Fruit fly (Drosophila melanogaster) whole organism, embryonic: ENCODE data around the gene Herc4.

ENCODE experiments used
- Aef1 ChIP-seq: fragments of 200-800 bp; sonication (Bioruptor generic); IDR thresholded peaks from 3 replicates; pipeline ENCODE4 v1.3.6; 2022; ENCODE audit warnings: missing biosample characterization, missing genetic modification characterization
- CG12391 ChIP-seq: fragments of 200-800 bp; sonication (Bioruptor generic); optimal IDR thresholded peaks from 3 replicates; lab custom pipeline; 2018; ENCODE audit warnings: missing biosample characterization, mild to moderate bottlenecking, missing genetic modification characterization, moderate library complexity
- CG15011 ChIP-seq: fragments of 200-800 bp; sonication (Bioruptor generic); optimal IDR thresholded peaks from 3 replicates; lab custom pipeline; 2018; ENCODE audit warnings: missing biosample characterization, mild to moderate bottlenecking, missing genetic modification characterization
- CG15479 ChIP-seq: fragments of 200-800 bp; sonication (Bioruptor generic); optimal IDR thresholded peaks from 3 replicates; lab custom pipeline; 2019; ENCODE audit warnings: missing biosample characterization, mild to moderate bottlenecking, missing genetic modification characterization, moderate library complexity
- CG4820 ChIP-seq: fragments of 200-800 bp; sonication (Bioruptor generic); optimal IDR thresholded peaks from 3 replicates; lab custom pipeline; 2016; ENCODE audit warnings: missing biosample characterization, missing genetic modification characterization
- CG4854 ChIP-seq: fragments of 200-800 bp; sonication (Bioruptor generic); optimal IDR thresholded peaks from 2 replicates; lab custom pipeline; 2016; ENCODE audit warnings: missing biosample characterization, missing genetic modification characterization, inconsistent platforms
- CG6254 ChIP-seq: fragments of 200-800 bp; sonication (Bioruptor generic); optimal IDR thresholded peaks from 3 replicates; lab custom pipeline; 2017; ENCODE audit warnings: mild to moderate bottlenecking, missing biosample characterization, missing genetic modification reagents, missing genetic modification characterization
- CG6689 ChIP-seq: fragments of 200-800 bp; sonication (Bioruptor generic); IDR thresholded peaks from 2 replicates; pipeline ENCODE4 v1.3.6; 2022; ENCODE audit warnings: missing biosample characterization, missing genetic modification characterization
- CG7745 ChIP-seq: fragments of 200-800 bp; sonication (Bioruptor generic); optimal IDR thresholded peaks from 2 replicates; lab custom pipeline; 2018; ENCODE audit warnings: missing biosample characterization, mild to moderate bottlenecking, missing genetic modification characterization, moderate library complexity
- CG8281 ChIP-seq: fragments of 200-800 bp; sonication (Bioruptor generic); optimal IDR thresholded peaks from 2 replicates; lab custom pipeline; 2018; ENCODE audit warnings: missing biosample characterization, mild to moderate bottlenecking, missing genetic modification characterization, moderate library complexity
- CG8388 ChIP-seq: fragments of 200-800 bp; sonication (Bioruptor generic); optimal IDR thresholded peaks from 2 replicates; lab custom pipeline; 2019; ENCODE audit warnings: missing biosample characterization, mild to moderate bottlenecking, missing genetic modification characterization, moderate library complexity
- CG8765 ChIP-seq: fragments of 200-800 bp; sonication (Bioruptor generic); IDR thresholded peaks from 2 replicates; pipeline ENCODE4 v1.3.6; 2022; ENCODE audit warnings: missing biosample characterization, missing genetic modification characterization
- Camta ChIP-seq: fragments of 200-800 bp; sonication (Bioruptor generic); optimal IDR thresholded peaks from 2 replicates; lab custom pipeline; 2016; ENCODE audit warnings: missing biosample characterization, missing genetic modification characterization
- D ChIP-seq, 2 experiments: fragments of 200-800 bp in 1 of 2; fragments of >200 bp in 1 of 2; sonication (Bioruptor generic) in 1 of 2; optimal IDR thresholded peaks; 2 replicates in 1 of 2; 3 replicates in 1 of 2; lab custom pipeline; 2017; ENCODE audit warnings: mild to moderate bottlenecking in 1 of 2, missing biosample characterization in 1 of 2, missing genetic modification characterization in 1 of 2, missing genetic modification reagents in 1 of 2
- Dip2 ChIP-seq: fragments of 200-800 bp; sonication (Bioruptor generic); IDR thresholded peaks from 2 replicates; pipeline ENCODE4 v1.3.6; 2022; ENCODE audit warnings: missing biosample characterization, missing genetic modification characterization
- Doc2 ChIP-seq: fragments of 200-800 bp; sonication (Bioruptor generic); IDR thresholded peaks from 2 replicates; pipeline ENCODE4 v1.3.6; 2022; ENCODE audit warnings: missing biosample characterization, missing genetic modification characterization
- GATAe ChIP-seq: fragments of 200-800 bp; sonication (Bioruptor generic); conservative IDR thresholded peaks from 2 replicates; pipeline ENCODE4 v1.3.6; 2022; ENCODE audit warnings: missing biosample characterization, missing genetic modification characterization
- HHEX ChIP-seq: fragments of 200-800 bp; sonication (Bioruptor generic); optimal IDR thresholded peaks from 3 replicates; lab custom pipeline; 2017; ENCODE audit warnings: missing biosample characterization, mild to moderate bottlenecking, missing genetic modification characterization, missing genetic modification reagents
- HmgZ ChIP-seq: fragments of 200-800 bp; sonication (Bioruptor generic); optimal IDR thresholded peaks from 2 replicates; lab custom pipeline; 2018; ENCODE audit warnings: missing biosample characterization, mild to moderate bottlenecking, missing genetic modification characterization
- Hmx ChIP-seq: fragments of 200-800 bp; sonication (Bioruptor generic); optimal IDR thresholded peaks from 2 replicates; lab custom pipeline; 2016; ENCODE audit warnings: missing biosample characterization, missing genetic modification characterization
- Hr3 ChIP-seq: fragments of 200-800 bp; sonication (Bioruptor generic); optimal IDR thresholded peaks from 3 replicates; lab custom pipeline; 2016; ENCODE audit warnings: missing biosample characterization, missing genetic modification characterization
- Med ChIP-seq: fragments of 200-800 bp; sonication (Bioruptor generic); peaks from one replicate; lab custom pipeline; 2016; ENCODE audit warnings: missing biosample characterization, missing genetic modification characterization, mild to moderate bottlenecking, inconsistent platforms, moderate library complexity
- Mrtf ChIP-seq: fragments of 200-800 bp; sonication (Bioruptor generic); IDR thresholded peaks from 3 replicates; pipeline ENCODE4 v1.3.6; 2022; ENCODE audit warnings: missing biosample characterization, missing genetic modification characterization
- NK7.1 ChIP-seq: fragments of 200-800 bp; sonication (Bioruptor generic); optimal IDR thresholded peaks from 3 replicates; lab custom pipeline; 2016; ENCODE audit warnings: missing biosample characterization, missing genetic modification characterization
- Neu2 ChIP-seq: fragments of 200-800 bp; sonication (Bioruptor generic); optimal IDR thresholded peaks from 3 replicates; lab custom pipeline; 2016; ENCODE audit warnings: missing biosample characterization, missing genetic modification characterization, borderline replicate concordance
- NfI ChIP-seq: fragments of 200-800 bp; sonication (Bioruptor generic); optimal IDR thresholded peaks from 3 replicates; lab custom pipeline; 2018; ENCODE audit warnings: missing biosample characterization, mild to moderate bottlenecking, missing genetic modification characterization, moderate library complexity
- Sin3A ChIP-seq: fragments of >200 bp; optimal IDR thresholded peaks from 2 replicates; lab custom pipeline; 2018
- Sry-β ChIP-seq: fragments of 200-800 bp; sonication (Bioruptor generic); optimal IDR thresholded peaks from 2 replicates; lab custom pipeline; 2018; ENCODE audit warnings: missing biosample characterization, mild to moderate bottlenecking, missing genetic modification characterization, moderate library complexity
- Taf1 ChIP-seq: fragments of 200-800 bp; sonication (Bioruptor generic); IDR thresholded peaks from 2 replicates; pipeline ENCODE4 v1.3.6; 2022; ENCODE audit warnings: missing biosample characterization, missing genetic modification characterization
- Vsx1 ChIP-seq: fragments of 200-800 bp; sonication (Bioruptor generic); optimal IDR thresholded peaks from 2 replicates; lab custom pipeline; 2017; ENCODE audit warnings: missing biosample characterization, mild to moderate bottlenecking, missing genetic modification characterization, missing genetic modification reagents
- bbx ChIP-seq: fragments of 200-800 bp; sonication (Bioruptor generic); IDR thresholded peaks from 2 replicates; pipeline ENCODE4 v1.3.6; 2022; ENCODE audit warnings: missing biosample characterization, missing genetic modification characterization; ENCODE audit not compliant: partially characterized antibody
- chinmo ChIP-seq: fragments of 200-800 bp; sonication (Bioruptor generic); IDR thresholded peaks from 4 replicates; pipeline ENCODE4 v1.3.6; 2022; ENCODE audit warnings: missing biosample characterization, missing genetic modification characterization; ENCODE audit not compliant: partially characterized antibody
- fd102C ChIP-seq: fragments of 200-800 bp; sonication (Bioruptor generic); optimal IDR thresholded peaks from 2 replicates; lab custom pipeline; 2018; ENCODE audit warnings: missing biosample characterization, mild to moderate bottlenecking, missing genetic modification characterization, moderate library complexity
- gcm2 ChIP-seq: fragments of 200-800 bp; sonication (Bioruptor generic); optimal IDR thresholded peaks from 2 replicates; lab custom pipeline; 2016; ENCODE audit warnings: missing biosample characterization, missing genetic modification characterization
- hbn ChIP-seq: fragments of 200-800 bp; sonication (Bioruptor generic); IDR thresholded peaks from 2 replicates; pipeline ENCODE4 v1.3.6; 2022; ENCODE audit warnings: missing biosample characterization, missing genetic modification characterization; ENCODE audit not compliant: partially characterized antibody
- lab ChIP-seq: fragments of 200-800 bp; sonication (Bioruptor generic); optimal IDR thresholded peaks from 3 replicates; lab custom pipeline; 2017; ENCODE audit warnings: missing biosample characterization, missing genetic modification characterization, mild to moderate bottlenecking, moderate library complexity, missing genetic modification reagents
- lilli ChIP-seq: fragments of 200-800 bp; sonication (Bioruptor generic); optimal IDR thresholded peaks from 3 replicates; lab custom pipeline; 2016; ENCODE audit warnings: missing biosample characterization, missing genetic modification characterization
- nerfin-2 ChIP-seq: fragments of 200-800 bp; sonication (Bioruptor generic); IDR thresholded peaks from 2 replicates; pipeline ENCODE4 v1.3.6; 2022; ENCODE audit warnings: missing biosample characterization, missing genetic modification characterization; ENCODE audit not compliant: partially characterized antibody
- pan ChIP-seq, 4 experiments: fragments of >200 bp in 3 of 4; fragments of 200-800 bp in 1 of 4; sonication (Bioruptor generic) in 1 of 4; optimal IDR thresholded peaks in 3 of 4; IDR thresholded peaks in 1 of 4; 2 replicates each; pipeline versions ENCODE4 v1.3.6 to Lab custom; 2017 to 2022; ENCODE audit warnings: missing biosample characterization in 2 of 4, missing genetic modification characterization in 2 of 4, mixed read lengths in 1 of 4
- pita ChIP-seq: fragments of 200-800 bp; sonication (Bioruptor generic); optimal IDR thresholded peaks from 2 replicates; lab custom pipeline; 2017; ENCODE audit warnings: missing biosample characterization, mild to moderate bottlenecking, missing genetic modification characterization
- psq ChIP-seq: fragments of 200-800 bp; sonication (Bioruptor generic); optimal IDR thresholded peaks from 2 replicates; lab custom pipeline; 2017; ENCODE audit warnings: missing biosample characterization, missing genetic modification characterization
- ro ChIP-seq: fragments of 200-800 bp; sonication (Bioruptor generic); IDR thresholded peaks from 2 replicates; pipeline ENCODE4 v1.3.6; 2022; ENCODE audit warnings: missing biosample characterization, missing genetic modification characterization
- ssp ChIP-seq: fragments of 200-800 bp; sonication (Bioruptor generic); IDR thresholded peaks from 2 replicates; pipeline ENCODE4 v1.3.6; 2022; ENCODE audit warnings: missing biosample characterization, missing genetic modification characterization
- trh ChIP-seq: fragments of 200-800 bp; sonication (Bioruptor generic); optimal IDR thresholded peaks from 2 replicates; lab custom pipeline; 2016; ENCODE audit warnings: missing biosample characterization, missing genetic modification characterization
- usp ChIP-seq: fragments of >200 bp; optimal IDR thresholded peaks from 2 replicates; lab custom pipeline; 2017; ENCODE audit warnings: missing biosample characterization, missing genetic modification characterization
- wor ChIP-seq: fragments of 200-800 bp; sonication (Bioruptor generic); IDR thresholded peaks from 2 replicates; pipeline ENCODE4 v1.3.6; 2022; ENCODE audit warnings: missing biosample characterization, missing genetic modification characterization
- zen2 ChIP-seq: fragments of 200-800 bp; sonication (Bioruptor generic); IDR thresholded peaks from 3 replicates; pipeline ENCODE4 v1.3.6; 2022; ENCODE audit warnings: missing biosample characterization, missing genetic modification characterization; ENCODE audit not compliant: partially characterized antibody

Herc4 gene

dm6 chr3L:1334571-1335427, 21.3 kb downstream of the Herc4 start, which contains the start of the genes Hmbs and CG2211:
Gene Hmbs (plus strand): TSS chr3L:1334889.
Gene CG2211 (minus strand): TSS chr3L:1335359.
- TF ChIP-seq Sry-β (GFP tag; lab: Kevin White, UChicago) (no peak), CG4854 (GFP tag; lab: Kevin White, UChicago) (peak; percentile 86), gcm2 (GFP tag; lab: Kevin White, UChicago) (peak; percentile 66), Mrtf (GFP tag; lab: Robert Waterston, UW) (peak; percentile 86), chinmo (GFP tag; lab: Robert Waterston, UW) (0 out of 4 replicates have a peak, but pooled peaks have one; percentile 39), ro (no peak), psq (GFP tag; lab: Kevin White, UChicago) (peak; percentile 73), CG15479 (no peak), CG6254 (GFP tag; lab: Kevin White, UChicago) (peak; percentile 61), Hr3 (GFP tag; lab: Kevin White, UChicago) (peak; percentile 88), lilli (GFP tag; lab: Kevin White, UChicago) (peak; percentile 95), ssp (GFP tag; lab: Robert Waterston, UW) (peak; percentile 84), Med (peak; percentile 98), nerfin-2 (GFP tag; lab: Robert Waterston, UW) (no peak), wor (GFP tag; lab: Robert Waterston, UW) (peak; percentile 58; the same call in 1 of the 2 replicates), hbn (GFP tag; lab: Robert Waterston, UW) (no peak; the same call in 1 of the 2 replicates), bbx (GFP tag; lab: Robert Waterston, UW) (peak; percentile 49), NfI (GFP tag; lab: Kevin White, UChicago) (peak; percentile 79), CG4820 (GFP tag; lab: Kevin White, UChicago) (peak; percentile 87), Vsx1 (peak; percentile 23), Neu2 (GFP tag; lab: Kevin White, UChicago) (peak; percentile 61), Doc2 (GFP tag; lab: Robert Waterston, UW) (no peak), CG8281 (tag; lab: Kevin White, UChicago) (peak; percentile 48), trh (peak; percentile 83), Sin3A (lab: Kevin White, UChicago) (peak; percentile 91), usp (GFP tag; lab: Kevin White, UChicago) (no peak), Aef1 (peak; percentile 74), CG8388 (GFP tag; lab: Kevin White, UChicago) (peak; percentile 65), zen2 (GFP tag; lab: Robert Waterston, UW) (no peak), Dip2 (GFP tag; lab: Robert Waterston, UW) (no peak), NK7.1 (peak; percentile 58), CG8765 (GFP tag; lab: Robert Waterston, UW) (peak; percentile 70), CG15011 (GFP tag; lab: Kevin White, UChicago) (peak; percentile 69), HHEX (GFP tag; lab: Kevin White, UChicago) (peak; percentile 72), HmgZ (tag; lab: Kevin White, UChicago) (peak; percentile 96), lab (GFP tag; lab: Kevin White, UChicago) (peak; percentile 94), pan (optimal IDR thresholded peaks at IDR 0.05; lab: Kevin White, UChicago) (no peak), pan (GFP tag; optimal IDR thresholded peaks at IDR 0.05 in 1 of 2, IDR thresholded peaks at IDR 0.05 in 1 of 2) (peak in 1 of 2 experiments; percentile 89), Camta (GFP tag; lab: Kevin White, UChicago) (peak; percentile 90), Taf1 (GFP tag; lab: Robert Waterston, UW) (peak; percentile 50; the same call in 1 of the 2 replicates), pita (GFP tag; lab: Kevin White, UChicago) (no peak), CG6689 (peak; percentile 80), D (optimal IDR thresholded peaks at IDR 0.05; lab: Kevin White, UChicago) (no peak), D (GFP tag; optimal IDR thresholded peaks at IDR 0.05; lab: Kevin White, UChicago) (peak; percentile 63), CG7745 (tag; lab: Kevin White, UChicago) (no peak), fd102C (no peak), GATAe (GFP tag; lab: Robert Waterston, UW) (no peak; the same call in 1 of the 2 replicates), CG12391 (tag; lab: Kevin White, UChicago) (peak; percentile 94), Hmx (GFP tag; lab: Kevin White, UChicago) (peak; percentile 72)
